Worm (Caenorhabditis elegans) whole organism, L2 larva: ENCODE measurements around the gene ssna-1.

ENCODE experiments used
- C34F6.9 ChIP-seq: fragments of 150-350 bp; optimal IDR thresholded peaks from 2 replicates; lab custom pipeline; 2014; ENCODE audit warnings: missing biosample characterization, missing genetic modification characterization
- F13H6.1 ChIP-seq: sonication (generic microtip); optimal IDR thresholded peaks from 2 replicates; lab custom pipeline; 2016; ENCODE audit warnings: missing genetic modification characterization, missing compliant biosample characterization
- R02D3.7 ChIP-seq: fragments of 150-350 bp; optimal IDR thresholded peaks from 2 replicates; lab custom pipeline; 2014; ENCODE audit warnings: missing biosample characterization, missing genetic modification characterization
- alr-1 ChIP-seq: fragments of 150-350 bp; optimal IDR thresholded peaks from 2 replicates; lab custom pipeline; 2014; ENCODE audit warnings: missing biosample characterization, missing genetic modification characterization
- aly-2 ChIP-seq: fragments of 150-350 bp; optimal IDR thresholded peaks from 2 replicates; lab custom pipeline; 2014; ENCODE audit warnings: missing biosample characterization, missing genetic modification characterization
- ama-1 ChIP-seq: fragments of 150-350 bp; optimal IDR thresholded peaks from 2 replicates; lab custom pipeline; 2018; ENCODE audit warnings: inconsistent platforms
- blmp-1 ChIP-seq: sonication (generic microtip); optimal IDR thresholded peaks from 2 replicates; lab custom pipeline; 2017; ENCODE audit warnings: missing genetic modification characterization, mild to moderate bottlenecking, missing compliant biosample characterization, antibody characterized with exemption, moderate library complexity; ENCODE audit not compliant: insufficient read depth
- ceh-82 ChIP-seq: fragments of 150-350 bp; optimal IDR thresholded peaks from 2 replicates; lab custom pipeline; 2014; ENCODE audit warnings: missing biosample characterization, missing genetic modification characterization
- elt-1 ChIP-seq: fragments of 150-350 bp; optimal IDR thresholded peaks from 2 replicates; lab custom pipeline; 2014; ENCODE audit warnings: missing biosample characterization, missing genetic modification characterization
- elt-3 ChIP-seq: sonication (generic microtip); optimal IDR thresholded peaks from 2 replicates; lab custom pipeline; 2017; ENCODE audit warnings: missing biosample characterization, missing genetic modification characterization
- fos-1 ChIP-seq: fragments of 150-350 bp; optimal IDR thresholded peaks from 2 replicates; lab custom pipeline; 2014; ENCODE audit warnings: missing biosample characterization, missing genetic modification characterization
- gmeb-1 ChIP-seq: fragments of 150-350 bp; optimal IDR thresholded peaks from 2 replicates; lab custom pipeline; 2014; ENCODE audit warnings: missing biosample characterization, missing genetic modification characterization
- lin-13 ChIP-seq: fragments of 150-350 bp; optimal IDR thresholded peaks from 2 replicates; lab custom pipeline; 2014; ENCODE audit warnings: missing biosample characterization, missing genetic modification reagents, missing genetic modification characterization
- lin-39 ChIP-seq: fragments of 150-350 bp; optimal IDR thresholded peaks from 2 replicates; lab custom pipeline; 2014; ENCODE audit warnings: missing biosample characterization, missing genetic modification reagents, missing genetic modification characterization
- lsy-2 ChIP-seq, 2 experiments: fragments of 150-350 bp in 1 of 2; sonication (generic microtip) in 1 of 2; optimal IDR thresholded peaks; 2 replicates each; lab custom pipeline; 2014 to 2017; ENCODE audit warnings: missing biosample characterization in 2 of 2, missing genetic modification characterization in 2 of 2
- mab-5 ChIP-seq: fragments of 150-350 bp; optimal IDR thresholded peaks from 2 replicates; lab custom pipeline; 2014; ENCODE audit warnings: missing biosample characterization, missing genetic modification characterization
- mbf-1 ChIP-seq: sonication (generic microtip); optimal IDR thresholded peaks from 2 replicates; lab custom pipeline; 2017; ENCODE audit warnings: missing biosample characterization, missing genetic modification characterization
- mdl-1 ChIP-seq, 2 experiments: fragments of 150-350 bp in 1 of 2; sonication (generic microtip) in 1 of 2; optimal IDR thresholded peaks; 2 replicates each; lab custom pipeline; 2017; ENCODE audit warnings: missing biosample characterization in 2 of 2, missing genetic modification characterization in 2 of 2
- nhr-10 ChIP-seq: sonication (generic microtip); optimal IDR thresholded peaks from 2 replicates; lab custom pipeline; 2017; ENCODE audit warnings: missing biosample characterization, missing genetic modification characterization
- nhr-12 ChIP-seq: fragments of 150-350 bp; optimal IDR thresholded peaks from 2 replicates; lab custom pipeline; 2014; ENCODE audit warnings: missing biosample characterization, missing genetic modification characterization
- nhr-129 ChIP-seq: fragments of 150-350 bp; optimal IDR thresholded peaks from 2 replicates; lab custom pipeline; 2014; ENCODE audit warnings: missing biosample characterization, missing genetic modification characterization
- nhr-21 ChIP-seq: fragments of 150-350 bp; optimal IDR thresholded peaks from 2 replicates; lab custom pipeline; 2014; ENCODE audit warnings: missing biosample characterization, missing genetic modification characterization
- nhr-237 ChIP-seq: fragments of 150-350 bp; optimal IDR thresholded peaks from 2 replicates; lab custom pipeline; 2014; ENCODE audit warnings: missing biosample characterization, missing genetic modification characterization
- nhr-6 ChIP-seq: fragments of 150-350 bp; optimal IDR thresholded peaks from 2 replicates; lab custom pipeline; 2014; ENCODE audit warnings: missing biosample characterization, missing genetic modification characterization
- peb-1 ChIP-seq: fragments of 150-350 bp; optimal IDR thresholded peaks from 2 replicates; lab custom pipeline; 2014; ENCODE audit warnings: missing biosample characterization, missing genetic modification characterization
- sma-9 ChIP-seq, 2 experiments: fragments of 150-350 bp in 1 of 2; sonication (generic microtip) in 1 of 2; optimal IDR thresholded peaks; 2 replicates each; lab custom pipeline; 2014 to 2016; ENCODE audit warnings: missing genetic modification characterization in 2 of 2, mild to moderate bottlenecking in 1 of 2, missing biosample characterization in 1 of 2, missing compliant biosample characterization in 1 of 2, missing genetic modification reagents in 1 of 2, moderate library complexity in 1 of 2
- unc-39 ChIP-seq: fragments of 150-350 bp; optimal IDR thresholded peaks from 2 replicates; lab custom pipeline; 2014; ENCODE audit warnings: missing biosample characterization, missing genetic modification characterization
- unc-55 ChIP-seq: fragments of 150-350 bp; sonication (generic microtip); optimal IDR thresholded peaks from 3 replicates; lab custom pipeline; 2014; ENCODE audit warnings: missing biosample characterization, missing genetic modification reagents, missing genetic modification characterization
- unc-62 ChIP-seq: fragments of 150-350 bp; optimal IDR thresholded peaks from 2 replicates; lab custom pipeline; 2014; ENCODE audit warnings: missing biosample characterization, missing genetic modification reagents, missing genetic modification characterization
- zag-1 ChIP-seq: fragments of 150-350 bp; optimal IDR thresholded peaks from 2 replicates; lab custom pipeline; 2014; ENCODE audit warnings: missing biosample characterization, missing genetic modification characterization
- ztf-1 ChIP-seq: fragments of 200-800 bp; sonication (Bioruptor generic); conservative IDR thresholded peaks from 2 replicates; pipeline ENCODE4 v1.3.6; 2022; ENCODE audit warnings: missing genetic modification characterization, missing compliant biosample characterization
- ztf-4 ChIP-seq: fragments of 150-350 bp; optimal IDR thresholded peaks from 2 replicates; lab custom pipeline; 2014; ENCODE audit warnings: missing biosample characterization, missing genetic modification characterization

ssna-1 gene

DNA sequence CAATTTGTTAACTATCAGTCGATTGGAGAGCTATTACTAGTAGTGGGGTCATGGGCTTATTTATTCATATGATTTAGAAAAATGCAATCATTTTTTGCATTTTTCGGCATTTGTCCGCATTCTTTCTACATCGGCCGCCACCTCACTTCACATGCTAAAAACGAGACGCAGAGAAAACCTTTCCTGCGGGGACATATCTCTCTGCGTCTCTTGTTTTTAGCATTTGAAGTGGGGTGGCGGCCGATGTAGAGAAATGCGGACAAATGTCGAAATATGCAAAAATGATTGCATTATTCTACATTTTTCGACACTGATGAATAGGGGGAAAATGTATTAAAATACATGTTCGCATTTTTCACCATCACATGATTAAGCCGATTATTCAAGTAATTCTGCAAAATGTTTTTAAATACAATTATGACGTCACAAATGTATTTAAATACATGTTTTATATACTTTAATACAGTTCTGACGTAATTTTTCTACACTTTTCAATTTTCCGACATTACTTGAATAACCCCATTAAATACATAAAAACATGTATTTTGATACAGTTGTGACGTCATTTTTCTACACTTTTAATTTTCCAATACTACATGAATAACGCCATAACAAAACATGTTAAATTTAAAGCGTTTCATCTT lies 15.6 kb upstream of the ssna-1 start:
- TF ChIP-seq C34F6.9 (tag; lab: Kevin White, UChicago) (peak; percentile 11), lin-13 (GFP tag; lab: Kevin White, UChicago) (no peak), nhr-237 (tag; lab: Kevin White, UChicago) (no peak), ceh-82 (tag; lab: Kevin White, UChicago) (no peak), unc-55 (peak; percentile 74), gmeb-1 (tag; lab: Kevin White, UChicago) (no peak)

DNA sequence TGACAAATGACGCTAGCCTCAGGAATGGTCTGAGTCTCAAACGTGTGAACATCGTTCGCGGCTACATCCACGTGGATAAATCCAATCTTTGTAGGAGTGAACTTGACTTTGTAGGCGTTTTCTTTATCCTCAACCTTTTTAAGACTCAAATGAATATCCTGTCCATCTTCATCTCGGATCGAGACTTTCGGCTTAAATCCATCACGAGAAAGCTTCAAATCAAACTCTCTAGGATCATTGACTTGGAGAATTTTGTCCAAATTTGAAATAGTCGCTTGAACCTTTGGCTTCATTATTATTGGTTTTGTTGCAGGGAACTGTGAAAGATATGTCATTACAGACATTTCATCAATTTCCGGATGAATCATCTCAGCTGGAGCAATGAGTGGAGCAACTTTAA lies 13.9 kb upstream of the ssna-1 start:
- no peak for TF ChIP-seq sma-9 (GFP tag; optimal IDR thresholded peaks at IDR 0.05; lab: Kevin White, UChicago)
- TF ChIP-seq sma-9 (tag; optimal IDR thresholded peaks at IDR 0.05; lab: Kevin White, UChicago): no peak
- no peak for TF ChIP-seq ceh-82 (tag; lab: Kevin White, UChicago)
- TF ChIP-seq aly-2 (tag; lab: Kevin White, UChicago): no peak
- TF ChIP-seq, all 48 proteins: peak for 0

DNA sequence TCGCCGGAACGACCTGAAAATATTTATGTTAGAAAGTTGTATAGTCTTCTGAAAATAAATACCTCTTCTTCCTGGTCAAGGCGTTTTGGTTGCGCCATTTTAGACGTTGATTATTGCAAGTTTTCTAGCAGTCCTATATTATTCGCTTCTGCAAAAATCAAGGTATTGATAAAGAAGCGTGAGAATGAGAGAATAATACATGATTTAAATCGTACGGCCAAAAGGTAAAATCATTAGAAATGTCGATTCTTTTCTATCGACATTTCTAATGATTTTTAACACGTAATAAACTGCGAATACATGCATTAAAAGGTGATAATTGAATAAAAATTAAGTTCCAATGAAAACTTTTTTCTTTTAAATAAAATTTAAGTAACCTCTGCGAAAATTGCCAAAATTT lies 12.0 kb upstream of the ssna-1 start, which contains the start of gene fln-1:
Gene fln-1 (minus strand): TSS at position 101 of the 400 bp plus-strand sequence.
- no peak for TF ChIP-seq lin-39 (tag; lab: Kevin White, UChicago)
- no peak for TF ChIP-seq R02D3.7
- TF ChIP-seq nhr-237 (tag; lab: Kevin White, UChicago): no peak
- no peak for TF ChIP-seq nhr-129 (tag; lab: Kevin White, UChicago)
- TF ChIP-seq mdl-1 (tag; optimal IDR thresholded peaks at IDR 0.05; lab: Kevin White, UChicago): no peak
- no peak for TF ChIP-seq mbf-1
- TF ChIP-seq ztf-4 (tag; lab: Kevin White, UChicago): no peak
- no peak for TF ChIP-seq ama-1 (lab: Kevin White, UChicago)
- no peak for TF ChIP-seq zag-1 (tag; lab: Kevin White, UChicago)
- no peak for TF ChIP-seq nhr-21 (tag; lab: Kevin White, UChicago)
- TF ChIP-seq peb-1: no peak
- TF ChIP-seq lsy-2 (tag; optimal IDR thresholded peaks at IDR 0.05; lab: Kevin White, UChicago): no peak
- TF ChIP-seq unc-39 (tag; lab: Kevin White, UChicago): no peak
- no peak for TF ChIP-seq nhr-12 (tag; lab: Kevin White, UChicago)
- TF ChIP-seq unc-62 (GFP tag; lab: Kevin White, UChicago): no peak

DNA sequence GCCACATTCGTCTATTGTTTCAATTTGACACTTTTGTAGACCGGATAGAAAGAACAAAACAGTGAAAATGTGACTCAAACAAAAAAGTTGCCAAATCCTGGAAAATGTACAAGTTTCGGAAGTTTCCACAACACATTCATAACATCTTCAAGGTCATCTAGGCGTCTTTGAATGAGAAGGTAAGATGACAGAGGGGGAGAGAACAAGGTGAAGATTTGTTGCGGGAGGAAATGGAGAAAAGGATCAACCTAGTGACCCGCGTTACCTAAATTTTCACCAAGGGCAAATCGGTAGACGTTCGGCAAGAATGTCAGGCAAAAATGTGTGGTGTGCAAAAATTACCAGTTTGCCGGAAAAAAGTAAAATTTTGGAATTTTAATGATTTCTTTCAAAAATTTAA lies 10.1 kb upstream of the ssna-1 start:
- TF ChIP-seq mbf-1 (no peak), unc-62 (GFP tag; lab: Kevin White, UChicago) (no peak), alr-1 (no peak), sma-9 (GFP tag; optimal IDR thresholded peaks at IDR 0.05; lab: Kevin White, UChicago) (no peak), sma-9 (tag; optimal IDR thresholded peaks at IDR 0.05; lab: Kevin White, UChicago) (no peak), ceh-82 (tag; lab: Kevin White, UChicago) (no peak), ztf-4 (tag; lab: Kevin White, UChicago) (no peak), gmeb-1 (tag; lab: Kevin White, UChicago) (no peak), ztf-1 (GFP tag; lab: Robert Waterston, UW) (no peak), elt-3 (tag; lab: Kevin White, UChicago) (no peak), blmp-1 (no peak), nhr-6 (tag; lab: Kevin White, UChicago) (no peak), nhr-10 (tag; lab: Kevin White, UChicago) (no peak)

DNA sequence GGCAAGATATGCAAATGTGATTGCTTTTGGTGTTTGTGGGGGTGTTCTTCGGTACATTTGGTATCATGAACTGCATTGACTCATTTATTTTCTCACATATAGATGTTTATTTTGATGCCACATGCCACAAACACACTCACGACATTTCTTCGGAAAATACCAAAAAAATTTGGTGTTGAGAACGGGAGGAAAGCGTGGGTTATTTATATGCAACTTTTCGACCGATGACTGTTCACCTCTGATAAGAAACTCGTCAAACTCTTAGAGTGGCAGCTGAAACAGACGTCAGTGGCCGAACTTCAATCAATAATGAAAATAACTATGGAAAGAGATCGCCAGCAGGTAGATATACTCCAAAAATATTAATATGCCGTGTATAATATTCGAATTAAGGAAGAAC lies 9.5 kb upstream of the ssna-1 start:
- TF ChIP-seq elt-1 (tag; lab: Kevin White, UChicago) (no peak), fos-1 (peak; percentile 88), unc-55 (no peak), ceh-82 (tag; lab: Kevin White, UChicago) (no peak), gmeb-1 (tag; lab: Kevin White, UChicago) (no peak), ama-1 (lab: Kevin White, UChicago) (no peak)

DNA sequence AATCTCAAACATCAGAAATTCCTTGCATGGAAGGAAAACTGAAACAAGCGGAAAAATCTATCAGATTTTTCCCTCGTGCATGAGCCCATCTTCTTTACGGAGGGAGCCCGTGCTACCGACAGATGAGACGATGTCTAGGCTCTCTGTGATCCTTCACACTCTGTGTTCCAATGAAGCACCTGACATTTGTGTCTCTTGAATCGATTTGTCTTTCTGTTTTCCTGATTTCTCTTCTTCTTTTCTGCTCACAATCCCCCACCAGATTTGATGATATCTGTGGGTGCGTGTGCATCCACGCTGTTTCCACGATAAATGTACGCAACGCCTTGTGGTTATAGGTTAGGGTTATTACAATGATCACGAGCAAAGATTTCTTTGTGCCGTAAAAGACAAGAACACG lies 9.0 kb upstream of the ssna-1 start:
- TF ChIP-seq nhr-10 (tag; lab: Kevin White, UChicago) (no peak), nhr-129 (tag; lab: Kevin White, UChicago) (peak; percentile 50), nhr-237 (tag; lab: Kevin White, UChicago) (no peak), peb-1 (no peak), unc-39 (tag; lab: Kevin White, UChicago) (no peak), mab-5 (tag; lab: Kevin White, UChicago) (no peak), F13H6.1 (tag; lab: Kevin White, UChicago) (no peak)
